Worm (Caenorhabditis elegans) whole organism, L1 larva: Measurements from ENCODE around the gene srg-4.

Source experiments
- C16A3.4 ChIP-seq: fragments of 150-350 bp; optimal IDR thresholded peaks from 2 replicates; lab custom pipeline; 2014; ENCODE audit warnings: missing biosample characterization, missing genetic modification characterization
- aly-2 ChIP-seq: fragments of 150-350 bp; optimal IDR thresholded peaks from 2 replicates; lab custom pipeline; 2014; ENCODE audit warnings: missing biosample characterization, missing genetic modification characterization
- ama-1 ChIP-seq: fragments of 150-350 bp; optimal IDR thresholded peaks from 2 replicates; lab custom pipeline; 2014
- ceh-8 ChIP-seq: fragments of 200-800 bp; sonication (Bioruptor generic); optimal IDR thresholded peaks from 2 replicates; lab custom pipeline; 2018; ENCODE audit warnings: mild to moderate bottlenecking, missing genetic modification characterization, moderate library complexity, missing compliant biosample characterization
- ceh-82 ChIP-seq, 3 experiments: fragments of 150-350 bp in 1 of 3; sonication (generic microtip) in 2 of 3; optimal IDR thresholded peaks; 2 replicates each; lab custom pipeline; 2014 to 2017; ENCODE audit warnings: missing biosample characterization in 3 of 3, missing genetic modification characterization in 3 of 3
- egl-27 ChIP-seq, 2 experiments: fragments of 150-350 bp in 1 of 2; sonication (generic microtip); optimal IDR thresholded peaks; 3 replicates each; lab custom pipeline; 2017 to 2018; ENCODE audit warnings: missing biosample characterization in 2 of 2, missing genetic modification characterization in 2 of 2, missing genetic modification reagents in 2 of 2
- nhr-12 ChIP-seq: sonication (generic microtip); optimal IDR thresholded peaks from 2 replicates; lab custom pipeline; 2017; ENCODE audit warnings: missing biosample characterization, missing genetic modification characterization
- nhr-77 ChIP-seq: fragments of 150-350 bp; optimal IDR thresholded peaks from 2 replicates; lab custom pipeline; 2014; ENCODE audit warnings: missing biosample characterization, missing genetic modification characterization
- snpc-4 ChIP-seq: fragments of 150-350 bp; optimal IDR thresholded peaks from 2 replicates; lab custom pipeline; 2014; ENCODE audit warnings: missing biosample characterization, missing genetic modification characterization
- tbx-2 ChIP-seq: sonication (generic microtip); optimal IDR thresholded peaks from 2 replicates; lab custom pipeline; 2016; ENCODE audit warnings: missing genetic modification characterization, missing compliant biosample characterization
- unc-62 ChIP-seq: fragments of 150-350 bp; optimal IDR thresholded peaks from 2 replicates; lab custom pipeline; 2014; ENCODE audit warnings: missing biosample characterization, missing genetic modification reagents, missing genetic modification characterization

DNA sequence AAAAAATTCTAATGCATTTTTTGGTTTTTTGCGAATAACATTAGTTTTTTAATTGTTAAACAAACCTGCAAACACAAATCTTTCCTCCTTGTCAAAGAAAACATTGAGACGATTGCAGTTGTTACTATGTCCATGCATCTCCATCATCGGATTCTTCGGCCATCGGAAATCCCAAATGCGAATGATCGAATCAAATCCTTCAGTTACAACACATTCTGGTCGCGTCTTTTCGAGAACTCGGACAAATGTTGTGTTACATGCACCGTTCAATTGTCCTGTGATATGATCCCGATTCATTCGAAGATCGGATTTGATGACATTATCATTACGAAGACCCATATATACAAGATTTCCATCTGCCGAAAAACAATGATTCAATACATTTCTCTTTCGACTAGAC is 38.4 kb upstream of the srg-4 start:
- no peak for TF ChIP-seq C16A3.4 (tag; lab: Kevin White, UChicago)
- no peak for TF ChIP-seq snpc-4 (tag; lab: Kevin White, UChicago)
- no peak for TF ChIP-seq egl-27 (tag; optimal IDR thresholded peaks at IDR 0.05; lab: Kevin White, UChicago)
- TF ChIP-seq nhr-77 (tag; lab: Kevin White, UChicago): no peak
- no peak for TF ChIP-seq ama-1 (lab: Kevin White, UChicago)
- TF ChIP-seq tbx-2 (tag; lab: Kevin White, UChicago): no peak
- no peak for TF ChIP-seq unc-62 (GFP tag; lab: Kevin White, UChicago)
- TF ChIP-seq ceh-8 (GFP tag; lab: Kevin White, UChicago): no peak
- TF ChIP-seq nhr-12: no peak
- TF ChIP-seq aly-2 (tag; lab: Kevin White, UChicago): no peak
- no peak for TF ChIP-seq ceh-82 (tag; optimal IDR thresholded peaks at IDR 0.05; lab: Kevin White, UChicago)
